Worm (Caenorhabditis elegans): ENCODE measurements around the gene mrps-17.

DNA sequence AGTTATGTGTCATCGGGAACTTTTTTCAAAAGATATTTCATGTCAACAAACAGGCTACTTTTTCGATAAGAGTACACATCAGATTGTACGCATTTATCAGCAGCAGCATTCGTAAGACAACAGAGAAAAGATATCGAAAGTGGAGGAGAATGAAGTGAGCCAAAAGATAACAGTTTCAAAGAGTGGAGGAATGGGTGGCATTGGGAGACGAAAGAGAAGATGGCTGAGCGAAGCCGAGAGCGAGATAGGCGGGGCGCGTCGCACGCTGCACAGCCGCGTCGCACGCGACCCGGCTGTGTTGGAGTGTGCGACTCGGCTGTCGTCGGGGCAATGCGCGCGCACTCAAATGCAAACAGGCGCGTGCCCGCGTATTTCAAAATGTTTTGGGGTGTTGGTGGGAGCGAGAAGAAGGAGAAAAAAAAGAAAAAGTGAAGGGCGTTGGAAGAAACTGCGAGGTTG, 32.5 kb upstream of the mrps-17 start:
- TF ChIP-seq elt-3 (tag; optimal IDR thresholded peaks at IDR 0.05) (peak in 2 of 3 experiments; percentile 8 to 36), pqm-1 (tag; optimal IDR thresholded peaks at IDR 0.05) (peak; percentile 94), elt-2 (tag; optimal IDR thresholded peaks at IDR 0.05) (peak; percentile 99), nhr-77 (tag; optimal IDR thresholded peaks at IDR 0.05) (peak; percentile 71), jun-1 (tag; optimal IDR thresholded peaks at IDR 0.05) (peak; percentile 92), ZK546.5 (tag; optimal IDR thresholded peaks at IDR 0.05) (no peak), unc-62 (GFP tag; optimal IDR thresholded peaks at IDR 0.05) (no peak), fkh-10 (GFP tag; optimal IDR thresholded peaks at IDR 0.05) (no peak)

All from whole organism, L3 larva.